Worm (Caenorhabditis elegans) whole organism, L4 larva: Measurements from ENCODE around the gene T24H7.8.

ENCODE experiments used
- nhr-25 ChIP-seq: sonication (generic microtip); optimal IDR thresholded peaks from 2 replicates; lab custom pipeline; 2017; ENCODE audit warnings: missing genetic modification characterization, mild to moderate bottlenecking, missing compliant biosample characterization, antibody characterized with exemption, moderate library complexity, borderline replicate concordance; ENCODE audit not compliant: insufficient read depth
- tag-97 ChIP-seq: fragments of 200-800 bp; sonication (Bioruptor generic); IDR thresholded peaks from 2 replicates; pipeline ENCODE4 v1.3.6; 2022; ENCODE audit warnings: missing genetic modification characterization, missing compliant biosample characterization

DNA sequence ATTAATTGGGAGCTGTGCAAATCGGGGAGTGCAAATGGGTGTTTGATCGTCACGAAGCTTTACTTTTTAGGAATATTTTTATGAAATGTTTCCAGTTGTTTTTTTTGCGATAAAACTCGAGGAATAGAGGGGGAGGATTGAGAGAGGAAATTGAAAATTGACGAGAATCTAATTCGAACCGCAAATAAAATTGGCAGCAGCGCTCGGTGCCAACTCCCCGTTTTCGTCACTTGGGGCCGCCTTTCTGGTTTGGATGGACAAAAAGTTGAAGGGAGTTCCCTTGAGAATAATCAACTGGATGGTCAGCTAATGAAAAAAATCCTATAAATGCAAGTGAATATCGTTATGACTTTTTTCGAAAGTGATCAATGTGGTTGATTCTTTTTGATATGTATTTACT, 11.7 kb upstream of the T24H7.8 start:
- TF ChIP-seq tag-97 (GFP tag; lab: Robert Waterston, UW) (no peak), nhr-25 (tag; lab: Kevin White, UChicago) (no peak)
